Worm (Caenorhabditis elegans): ENCODE results near the gene B0252.11.

DNA sequence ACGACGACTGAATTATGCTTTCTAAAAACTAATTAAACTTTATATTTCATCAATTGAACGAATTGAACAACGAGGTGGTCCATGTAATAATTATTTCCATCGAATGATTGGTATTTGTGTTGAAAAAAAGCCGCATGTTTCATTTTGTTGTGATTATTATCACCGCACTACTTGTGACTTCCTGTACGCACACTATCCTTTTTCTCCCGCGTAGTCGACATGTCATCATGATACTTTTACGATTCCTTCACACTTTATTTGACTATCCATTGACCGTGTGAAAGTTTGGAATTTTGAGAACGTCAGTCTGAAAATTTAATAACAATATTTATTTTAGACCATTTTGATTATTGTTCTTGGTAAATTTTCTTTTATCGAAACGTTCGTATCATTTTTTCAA, 10.0 kb upstream of the B0252.11 start, which contains the start of gene F22D3.4:
- TF ChIP-seq ama-1 (optimal IDR thresholded peaks at IDR 0.05) (no peak), unc-62 (GFP tag; optimal IDR thresholded peaks at IDR 0.05) (no peak), nhr-129 (tag; optimal IDR thresholded peaks at IDR 0.05) (no peak), mbf-1 (tag; optimal IDR thresholded peaks at IDR 0.05) (no peak), snpc-4 (tag; optimal IDR thresholded peaks at IDR 0.05) (no peak), nhr-10 (tag; optimal IDR thresholded peaks at IDR 0.05) (no peak), nhr-237 (tag; optimal IDR thresholded peaks at IDR 0.05) (no peak), elt-1 (tag; optimal IDR thresholded peaks at IDR 0.05) (no peak), gmeb-1 (tag; optimal IDR thresholded peaks at IDR 0.05) (no peak), mab-5 (tag; optimal IDR thresholded peaks at IDR 0.05) (no peak), nhr-77 (tag; optimal IDR thresholded peaks at IDR 0.05) (no peak)

Measured in whole organism, L2 larva.